Fruit fly (Drosophila melanogaster): ENCODE results near the gene IP3K2.
A peak's percentile ranks its signal among the peaks of the same experiment; 100 is the strongest.

IP3K2 gene

DNA sequence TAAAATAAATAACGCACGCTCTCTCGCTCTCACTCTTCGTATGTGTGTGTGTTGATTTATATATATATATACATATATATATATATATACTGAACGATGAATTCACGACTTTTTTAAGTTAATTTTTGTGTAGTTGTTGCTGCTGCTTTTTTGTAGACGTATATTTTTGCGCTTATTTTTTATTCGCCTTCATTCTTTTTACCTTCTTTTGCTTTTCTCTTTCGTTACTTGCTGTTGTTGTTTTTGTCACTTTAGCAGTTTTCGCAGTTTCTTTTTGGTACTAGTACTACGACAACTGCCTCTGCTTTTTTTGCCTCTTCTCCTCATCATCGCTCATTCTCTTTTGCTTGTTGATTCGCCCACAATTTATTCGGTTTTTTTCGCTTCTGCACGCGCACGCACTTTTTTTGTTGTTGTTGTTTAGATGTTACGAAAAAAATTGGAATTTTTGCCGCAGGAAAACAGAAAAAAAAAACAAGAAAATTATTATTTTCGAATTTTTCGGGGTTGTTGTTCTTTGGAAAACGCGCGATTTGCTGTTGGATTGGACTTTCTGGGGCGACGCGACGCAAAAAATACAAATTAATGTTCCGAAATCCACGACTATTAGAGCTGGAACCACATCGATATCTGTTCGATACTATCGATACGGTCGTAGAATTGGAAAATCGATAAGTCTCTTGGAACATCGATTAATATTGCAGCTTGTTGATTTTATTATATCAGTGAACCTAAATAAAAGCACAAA lies 18.3 kb upstream of the IP3K2 start, which contains the start of the genes HDAC4 and CG15743 (continued):
- no peak for TF ChIP-seq Asciz (GFP tag; optimal IDR thresholded peaks at IDR 0.05)
- no peak for TF ChIP-seq H2.0 (GFP tag; IDR thresholded peaks at IDR 0.05)
- TF ChIP-seq slbo (GFP tag; IDR thresholded peaks at IDR 0.05) = no peak
- TF ChIP-seq kay (GFP tag; optimal IDR thresholded peaks at IDR 0.05) = no peak
- no peak for TF ChIP-seq D19B (GFP tag; optimal IDR thresholded peaks at IDR 0.05)
- TF ChIP-seq tap (tag; optimal IDR thresholded peaks at IDR 0.05) = no peak
- no peak for TF ChIP-seq CG1529 (GFP tag; optimal IDR thresholded peaks at IDR 0.05)
- TF ChIP-seq pan (optimal IDR thresholded peaks at IDR 0.05) = no peak
- TF ChIP-seq pan (GFP tag; optimal IDR thresholded peaks at IDR 0.05 in 1 of 2, IDR thresholded peaks at IDR 0.05 in 1 of 2) = no peak
- peak; percentile 88 for TF ChIP-seq CG13287 (GFP tag; IDR thresholded peaks at IDR 0.05; ENCODE audit: partially characterized antibody)
- TF ChIP-seq CG7839 (tag; optimal IDR thresholded peaks at IDR 0.05) = no peak
- TF ChIP-seq CG4730 (GFP tag; IDR thresholded peaks at IDR 0.05) = no peak
- peak; percentile 15 for TF ChIP-seq Sin3A (optimal IDR thresholded peaks at IDR 0.05)
- TF ChIP-seq CG6689 (GFP tag; IDR thresholded peaks at IDR 0.05) = no peak
- no peak for TF ChIP-seq CG31388 (GFP tag; optimal IDR thresholded peaks at IDR 0.05)
- TF ChIP-seq CG14710 (tag; optimal IDR thresholded peaks at IDR 0.05) = peak; percentile 52
- TF ChIP-seq her (GFP tag; optimal IDR thresholded peaks at IDR 0.05) = peak; percentile 32
- no peak for TF ChIP-seq lov (optimal IDR thresholded peaks at IDR 0.05)
- TF ChIP-seq lov (GFP tag; IDR thresholded peaks at IDR 0.05) = no peak
- no peak for TF ChIP-seq NfI (GFP tag; optimal IDR thresholded peaks at IDR 0.05)
- no peak for TF ChIP-seq Aef1 (GFP tag; IDR thresholded peaks at IDR 0.05)
- no peak for TF ChIP-seq Hr3 (GFP tag; optimal IDR thresholded peaks at IDR 0.05)
- peak; percentile 27 for TF ChIP-seq lilli (GFP tag; optimal IDR thresholded peaks at IDR 0.05)
- TF ChIP-seq CG6813 (GFP tag; optimal IDR thresholded peaks at IDR 0.05) = no peak
- TF ChIP-seq hbn (GFP tag; IDR thresholded peaks at IDR 0.05; ENCODE audit: partially characterized antibody) = peak; percentile 88
- TF ChIP-seq sd (tag; optimal IDR thresholded peaks at IDR 0.05) = peak; percentile 8
- no peak for TF ChIP-seq dmrt99B (tag; optimal IDR thresholded peaks at IDR 0.05)
- peak; percentile 81; the same call in 2 of the 3 replicates for TF ChIP-seq zen2 (GFP tag; IDR thresholded peaks at IDR 0.05; ENCODE audit: partially characterized antibody)
- no peak for TF ChIP-seq Sox100B (GFP tag; optimal IDR thresholded peaks at IDR 0.05)
- no peak for TF ChIP-seq h (optimal IDR thresholded peaks at IDR 0.05)
- no peak for TF ChIP-seq wor (GFP tag; IDR thresholded peaks at IDR 0.05)
- TF ChIP-seq CG30431 (GFP tag; optimal IDR thresholded peaks at IDR 0.05) = no peak
- TF ChIP-seq hb (GFP tag; IDR thresholded peaks at IDR 0.05; ENCODE audit: partially characterized antibody) = peak; percentile 91
- TF ChIP-seq CG2120 (GFP tag; optimal IDR thresholded peaks at IDR 0.05) = peak; percentile 8
- no peak for TF ChIP-seq ara (GFP tag; IDR thresholded peaks at IDR 0.05)
- TF ChIP-seq CG9932 (GFP tag; IDR thresholded peaks at IDR 0.05) = peak; percentile 18; the same call in 1 of the 2 replicates
- peak; percentile 48 for TF ChIP-seq pzg (GFP tag; optimal IDR thresholded peaks at IDR 0.05)
- peak; percentile 10 for TF ChIP-seq CG3995 (GFP tag; optimal IDR thresholded peaks at IDR 0.05)
- peak; percentile 34 for TF ChIP-seq CG10267 (tag; optimal IDR thresholded peaks at IDR 0.05)
- TF ChIP-seq abd-A (tag; optimal IDR thresholded peaks at IDR 0.05) = no peak
- TF ChIP-seq NC2β (GFP tag; optimal IDR thresholded peaks at IDR 0.05) = no peak
- TF ChIP-seq HLHmδ (GFP tag; optimal IDR thresholded peaks at IDR 0.05) = no peak
- no peak for TF ChIP-seq salm (tag; optimal IDR thresholded peaks at IDR 0.05)
- TF ChIP-seq Eip74EF (GFP tag; optimal IDR thresholded peaks at IDR 0.05) = no peak
- peak; percentile 12 for TF ChIP-seq CoRest (tag; optimal IDR thresholded peaks at IDR 0.05)
- TF ChIP-seq CG13894 (tag; optimal IDR thresholded peaks at IDR 0.05) = peak; percentile 22
- TF ChIP-seq fu2 (GFP tag; optimal IDR thresholded peaks at IDR 0.05) = no peak
- peak; percentile 82 for TF ChIP-seq Dref (GFP tag; IDR thresholded peaks at IDR 0.05)
- peak; percentile 90 for TF ChIP-seq CG34224 (GFP tag; IDR thresholded peaks at IDR 0.05; ENCODE audit: partially characterized antibody)
- peak; percentile 81 for TF ChIP-seq CG7963 (GFP tag; IDR thresholded peaks at IDR 0.05; ENCODE audit: partially characterized antibody)

All from whole organism, embryonic.